Fruit fly (Drosophila melanogaster): Measurements from ENCODE around the gene FoxK.

FoxK gene

DNA sequence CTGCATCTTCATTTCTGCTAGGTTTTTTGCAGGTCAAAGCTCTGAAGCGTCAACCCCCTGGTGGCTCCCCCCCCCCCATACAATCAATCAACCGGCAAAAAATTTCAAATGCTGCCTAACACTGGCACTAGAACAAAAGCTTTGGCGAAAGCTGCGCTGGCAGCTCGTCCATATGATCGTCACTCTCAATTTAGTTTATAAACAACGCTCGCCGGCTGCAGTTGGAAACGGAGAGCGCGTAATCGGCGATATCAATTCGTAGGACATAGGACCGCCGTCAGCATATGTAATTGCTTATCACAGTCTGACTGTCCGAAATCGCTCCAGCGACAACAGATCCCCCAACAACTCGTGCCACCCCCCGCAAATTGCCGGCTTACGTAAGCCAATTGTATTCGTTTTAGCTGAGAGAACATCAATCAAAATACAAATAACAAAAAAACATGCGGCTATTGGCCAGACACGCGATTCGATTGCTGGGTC lies 50.2 kb downstream of the FoxK start, which contains the start of gene Mocs1 (continued):
- no peak for TF ChIP-seq bsh (GFP tag; optimal IDR thresholded peaks at IDR 0.05)

DNA sequence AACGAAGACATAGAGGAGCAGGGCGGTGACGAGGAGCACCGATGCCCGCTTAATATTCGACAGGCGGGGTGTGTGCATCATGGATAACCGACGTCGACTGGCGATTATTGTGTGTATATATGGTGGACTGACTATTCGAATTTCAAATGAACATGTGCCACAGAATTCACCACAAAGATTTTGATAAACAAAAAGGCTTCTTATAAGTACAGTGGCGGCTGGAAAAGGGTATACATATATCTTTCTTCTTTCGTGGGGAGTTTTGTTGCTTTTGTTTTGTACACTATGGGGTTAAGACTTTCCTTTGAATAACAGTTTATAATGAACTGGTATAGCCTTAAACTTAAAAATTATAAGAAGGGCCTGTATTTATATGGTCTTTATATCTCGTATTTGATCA lies 50.8 kb downstream of the FoxK start, which contains the start of gene CG6310:
Gene CG6310 (minus strand): TSS at position 101 of the 400 bp plus-strand sequence.
- TF ChIP-seq Atf6 (GFP tag; IDR thresholded peaks at IDR 0.05) (0 out of 2 replicates have a peak, but pooled peaks have one; percentile 20), sob (GFP tag; IDR thresholded peaks at IDR 0.05) (no peak), Med (GFP tag) (peak; percentile 45), CG15073 (GFP tag; optimal IDR thresholded peaks at IDR 0.05) (peak; percentile 75)

DNA sequence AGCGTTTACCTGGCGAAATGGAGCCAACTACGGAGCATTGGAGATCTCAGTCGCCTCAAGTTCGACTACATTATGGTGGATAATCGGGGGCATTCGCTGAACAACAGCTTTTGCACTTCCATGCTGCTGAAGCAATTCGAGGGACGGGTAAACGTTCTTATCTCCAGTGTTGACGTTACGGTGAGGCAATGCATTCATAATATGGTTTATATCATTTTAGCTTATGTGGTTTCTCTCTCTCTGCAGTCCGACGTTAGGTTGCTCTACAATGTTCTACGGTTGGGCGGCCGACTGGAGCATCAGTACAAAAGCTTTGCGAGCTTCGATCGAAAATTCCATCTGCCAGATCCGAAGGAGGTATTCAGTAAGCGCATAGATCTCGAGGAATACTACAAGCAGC lies 54.7 kb downstream of the FoxK start:
- TF ChIP-seq CG12299 (tag; optimal IDR thresholded peaks at IDR 0.05): no peak
- no peak for TF ChIP-seq Six4 (GFP tag; optimal IDR thresholded peaks at IDR 0.05)
- no peak for TF ChIP-seq CG13624 (GFP tag; optimal IDR thresholded peaks at IDR 0.05)
- no peak for TF ChIP-seq CG12391 (tag; optimal IDR thresholded peaks at IDR 0.05)
- no peak for TF ChIP-seq CG18011 (GFP tag; optimal IDR thresholded peaks at IDR 0.05)
- TF ChIP-seq Gug (GFP tag; IDR thresholded peaks at IDR 0.05): no peak
- TF ChIP-seq CG12219 (GFP tag; optimal IDR thresholded peaks at IDR 0.05): no peak
- no peak for TF ChIP-seq rib (GFP tag; IDR thresholded peaks at IDR 0.05)
- no peak for TF ChIP-seq Eip74EF (GFP tag; optimal IDR thresholded peaks at IDR 0.05)
- TF ChIP-seq CG17328 (GFP tag; IDR thresholded peaks at IDR 0.05): no peak
- TF ChIP-seq ci (GFP tag; IDR thresholded peaks at IDR 0.05): 0 out of 3 replicates have a peak, but pooled peaks have one; percentile 25
- TF ChIP-seq CG13296 (GFP tag; optimal IDR thresholded peaks at IDR 0.05): peak; percentile 48
- no peak for TF ChIP-seq esg (GFP tag; conservative IDR thresholded peaks at IDR 0.05)
- no peak for TF ChIP-seq ken (GFP tag; IDR thresholded peaks at IDR 0.05)
- TF ChIP-seq nom (GFP tag; optimal IDR thresholded peaks at IDR 0.05): peak; percentile 48
- TF ChIP-seq Med (GFP tag): peak; percentile 64
- TF ChIP-seq CG6175 (GFP tag; IDR thresholded peaks at IDR 0.05): no peak

DNA sequence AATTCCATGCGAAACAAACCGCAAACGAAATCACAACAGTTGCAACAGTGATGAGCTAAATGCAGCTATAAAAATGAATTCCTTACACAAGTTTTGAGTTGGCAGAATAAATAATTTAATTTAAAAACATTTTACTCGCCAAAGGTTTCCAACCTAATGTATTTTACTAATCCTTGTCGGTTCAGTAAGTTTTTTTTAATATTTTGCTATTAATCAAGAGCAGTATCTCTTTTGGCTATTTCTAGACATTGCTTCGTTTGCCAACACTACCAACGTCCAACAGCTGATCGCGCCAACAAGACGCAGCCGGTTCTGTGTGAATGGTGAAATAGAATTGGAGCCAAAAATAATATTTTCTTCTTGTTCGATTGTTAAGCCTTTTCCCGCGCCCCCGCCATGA lies 55.9 kb downstream of the FoxK start, which contains the start of the genes CG32075, CG45101 and SuUR:
Gene CG32075 (minus strand): TSS at position 253 of the 400 bp plus-strand sequence.
Gene CG45101 (plus strand): TSS at position 303 of the 400 bp plus-strand sequence.
Gene SuUR (plus strand): TSS at position 303 of the 400 bp plus-strand sequence.
- TF ChIP-seq wdn (GFP tag; IDR thresholded peaks at IDR 0.05): peak; percentile 62; the same call in 1 of the 2 replicates
- TF ChIP-seq ranshi (GFP tag; IDR thresholded peaks at IDR 0.05): peak; percentile 86
- peak; percentile 64 for TF ChIP-seq CG3407 (GFP tag; optimal IDR thresholded peaks at IDR 0.05)
- peak; percentile 78 for TF ChIP-seq CG18619 (GFP tag; optimal IDR thresholded peaks at IDR 0.05)
- peak; percentile 78 for TF ChIP-seq CG4820 (GFP tag; optimal IDR thresholded peaks at IDR 0.05)
- TF ChIP-seq CG7839 (tag; optimal IDR thresholded peaks at IDR 0.05): peak; percentile 91
- TF ChIP-seq CG1647 (GFP tag; optimal IDR thresholded peaks at IDR 0.05): peak; percentile 76
- peak; percentile 73; the same call in 2 of the 3 replicates for TF ChIP-seq CG11093 (GFP tag; IDR thresholded peaks at IDR 0.05)
- no peak for TF ChIP-seq hb (GFP tag; IDR thresholded peaks at IDR 0.05; ENCODE audit: partially characterized antibody)
- peak; percentile 78; the same call in 2 of the 3 replicates for TF ChIP-seq so (GFP tag; IDR thresholded peaks at IDR 0.05)
- TF ChIP-seq MBD-R2 (GFP tag; IDR thresholded peaks at IDR 0.05): peak; percentile 98
- TF ChIP-seq CG17612 (GFP tag; IDR thresholded peaks at IDR 0.05): peak; percentile 59; the same call in 1 of the 2 replicates
- peak; percentile 59 for TF ChIP-seq CG1529 (GFP tag; optimal IDR thresholded peaks at IDR 0.05)
- no peak for TF ChIP-seq CG2129 (GFP tag; IDR thresholded peaks at IDR 0.05; ENCODE audit: partially characterized antibody)
- no peak for TF ChIP-seq CTCF (GFP tag; optimal IDR thresholded peaks at IDR 0.05)
- peak; percentile 81 for TF ChIP-seq ttk (GFP tag; IDR thresholded peaks at IDR 0.05)
- peak; percentile 75 for TF ChIP-seq CG8089 (GFP tag; optimal IDR thresholded peaks at IDR 0.05)
- TF ChIP-seq pho (GFP tag; optimal IDR thresholded peaks at IDR 0.05): peak; percentile 93
- TF ChIP-seq vnd (GFP tag; IDR thresholded peaks at IDR 0.05; ENCODE audit: partially characterized antibody): no peak
- peak; percentile 88 for TF ChIP-seq CG32772 (GFP tag; IDR thresholded peaks at IDR 0.05)
- TF ChIP-seq gce (GFP tag; IDR thresholded peaks at IDR 0.05): no peak
- TF ChIP-seq mirr (GFP tag; optimal IDR thresholded peaks at IDR 0.05): peak; percentile 5
- peak; percentile 87; the same call in 2 of the 3 replicates for TF ChIP-seq ci (GFP tag; IDR thresholded peaks at IDR 0.05)
- no peak for TF ChIP-seq hth (optimal IDR thresholded peaks at IDR 0.05)
- peak; percentile 99 for TF ChIP-seq sens (GFP tag)
- TF ChIP-seq CG43689 (GFP tag; IDR thresholded peaks at IDR 0.05): peak; percentile 50; the same call in 1 of the 2 replicates
- TF ChIP-seq Abd-B (GFP tag; optimal IDR thresholded peaks at IDR 0.05): peak; percentile 89
- TF ChIP-seq CG33213 (GFP tag; optimal IDR thresholded peaks at IDR 0.05): peak; percentile 91
